Worm (Caenorhabditis elegans): ENCODE data around the gene fbxb-22.

fbxb-22 gene

ce11 chrIII:11918247-11918769 lies 34.8 kb upstream of the fbxb-22 start, which contains the start of gene znf-593 (continued):
- peak; percentile 19; the same call in 1 of the 2 replicates for TF ChIP-seq lin-38 (GFP tag; IDR thresholded peaks at IDR 0.05)

- TF ChIP-seq ces-1 (GFP tag; optimal IDR thresholded peaks at IDR 0.05), result no peak
- TF ChIP-seq lin-38 (GFP tag; IDR thresholded peaks at IDR 0.05), result 0 out of 2 replicates have a peak, but pooled peaks have one; percentile 25
- no peak for TF ChIP-seq ztf-7 (tag; optimal IDR thresholded peaks at IDR 0.05)
- TF ChIP-seq zip-11 (GFP tag; IDR thresholded peaks at IDR 0.05), result no peak
- TF ChIP-seq daf-16 (GFP tag; optimal IDR thresholded peaks at IDR 0.05), result no peak
- no peak for TF ChIP-seq daf-16 (tag; optimal IDR thresholded peaks at IDR 0.05)
- no peak for TF ChIP-seq Y75B8A.6 (GFP tag; IDR thresholded peaks at IDR 0.05)
- TF ChIP-seq nhr-28 (tag; optimal IDR thresholded peaks at IDR 0.05), result no peak
- no peak for TF ChIP-seq dmd-6 (GFP tag; IDR thresholded peaks at IDR 0.05)
- no peak for TF ChIP-seq ama-1 (optimal IDR thresholded peaks at IDR 0.05)
- no peak for TF ChIP-seq tra-1 (GFP tag; IDR thresholded peaks at IDR 0.05)
- TF ChIP-seq unc-62 (GFP tag; optimal IDR thresholded peaks at IDR 0.05 in 1 of 2), result no peak
- no peak for TF ChIP-seq unc-62 (tag; optimal IDR thresholded peaks at IDR 0.05)
- no peak for TF ChIP-seq R02D3.7 (tag; optimal IDR thresholded peaks at IDR 0.05)
- no peak for TF ChIP-seq nhr-77 (tag; optimal IDR thresholded peaks at IDR 0.05)
- TF ChIP-seq nhr-76 (tag; optimal IDR thresholded peaks at IDR 0.05), result no peak
- no peak for TF ChIP-seq snpc-4 (tag; optimal IDR thresholded peaks at IDR 0.05)
- TF ChIP-seq mes-2 (tag; optimal IDR thresholded peaks at IDR 0.05; ENCODE audit: poor library complexity, severe bottlenecking), result peak; percentile 45
- TF ChIP-seq fkh-10 (GFP tag; optimal IDR thresholded peaks at IDR 0.05), result no peak
- TF ChIP-seq saeg-2 (GFP tag; IDR thresholded peaks at IDR 0.05), result no peak
- no peak for TF ChIP-seq dve-1 (tag; optimal IDR thresholded peaks at IDR 0.05; ENCODE audit: insufficient read depth)
- TF ChIP-seq hlh-11 (tag; optimal IDR thresholded peaks at IDR 0.05), result no peak
- TF ChIP-seq aha-1 (tag), result peak; percentile 9
- TF ChIP-seq spr-3 (GFP tag; optimal IDR thresholded peaks at IDR 0.05), result no peak
- no peak for TF ChIP-seq vab-7 (GFP tag; IDR thresholded peaks at IDR 0.05)
- TF ChIP-seq nhr-10 (tag; optimal IDR thresholded peaks at IDR 0.05), result no peak
- TF ChIP-seq mep-1 (tag; optimal IDR thresholded peaks at IDR 0.05), result no peak
These were observed 34.0 kb upstream of the fbxb-22 start for ce11 chrIII:11917525-11917924.

ce11 chrIII:11917090-11917489 lies 33.5 kb upstream of the fbxb-22 start:
- TF ChIP-seq aha-1 (tag) (peak; percentile 90), set-16 (GFP tag; IDR thresholded peaks at IDR 0.05) (peak; percentile 56), lin-29 (GFP tag; IDR thresholded peaks at IDR 0.05) (no peak)

ce11 chrIII:11916260-11916659 lies 32.7 kb upstream of the fbxb-22 start:
- TF ChIP-seq set-16 (GFP tag; IDR thresholded peaks at IDR 0.05), result peak; percentile 86
- TF ChIP-seq tag-97 (GFP tag; IDR thresholded peaks at IDR 0.05), result no peak

ce11 chrIII:11915666-11916065 lies 32.1 kb upstream of the fbxb-22 start, which contains the start of the genes ndab-1 and npp-16:
TSS of gene ndab-1 (minus strand) at chrIII:11915712.
TSS of gene npp-16 (plus strand) at chrIII:11915928.
- TF ChIP-seq pqm-1 (tag; optimal IDR thresholded peaks at IDR 0.05) (no peak), mep-1 (tag; optimal IDR thresholded peaks at IDR 0.05) (no peak), aly-2 (tag; optimal IDR thresholded peaks at IDR 0.05) (no peak), madf-5 (GFP tag; IDR thresholded peaks at IDR 0.05) (no peak), aha-1 (tag) (no peak), nhr-48 (tag; optimal IDR thresholded peaks at IDR 0.05) (no peak), nhr-111 (GFP tag; optimal IDR thresholded peaks at IDR 0.05) (no peak), duxl-1 (tag; optimal IDR thresholded peaks at IDR 0.05; ENCODE audit: poor library complexity) (no peak), unc-130 (GFP tag; optimal IDR thresholded peaks at IDR 0.05) (no peak), egl-27 (tag; optimal IDR thresholded peaks at IDR 0.05) (no peak), nhr-42 (GFP tag; IDR thresholded peaks at IDR 0.05) (no peak), nhr-77 (tag; optimal IDR thresholded peaks at IDR 0.05) (no peak), mxl-2 (GFP tag; conservative IDR thresholded peaks at IDR 0.05) (no peak), zag-1 (tag; optimal IDR thresholded peaks at IDR 0.05) (no peak), ceh-62 (tag; optimal IDR thresholded peaks at IDR 0.05) (no peak), Y5F2A.4 (GFP tag; optimal IDR thresholded peaks at IDR 0.05) (no peak), ces-1 (GFP tag; optimal IDR thresholded peaks at IDR 0.05) (no peak), D1046.2 (GFP tag; IDR thresholded peaks at IDR 0.05) (no peak), skn-1 (tag; optimal IDR thresholded peaks at IDR 0.05) (no peak), hlh-30 (tag; optimal IDR thresholded peaks at IDR 0.05; ENCODE audit: insufficient read depth) (no peak), lim-7 (GFP tag; IDR thresholded peaks at IDR 0.05) (peak; percentile 11; the same call in 1 of the 2 replicates), dve-1 (tag; optimal IDR thresholded peaks at IDR 0.05; ENCODE audit: insufficient read depth) (no peak)

Data from whole organism, L4 larva.